Fruit fly (Drosophila melanogaster): ENCODE data around the gene ncd.

dm6 chr3R:29767236-29767635, 39.7 kb downstream of the ncd start:
- TF ChIP-seq Ssrp (tag; optimal IDR thresholded peaks at IDR 0.05) (no peak), CG2889 (GFP tag; IDR thresholded peaks at IDR 0.05) (no peak), Side (GFP tag; optimal IDR thresholded peaks at IDR 0.05) (no peak), fu2 (GFP tag; optimal IDR thresholded peaks at IDR 0.05) (no peak), CG10274 (GFP tag; optimal IDR thresholded peaks at IDR 0.05) (no peak), CG3726 (GFP tag; IDR thresholded peaks at IDR 0.05) (no peak), CG16779 (GFP tag; IDR thresholded peaks at IDR 0.05) (no peak)

All from whole organism, embryonic.